Fruit fly (Drosophila melanogaster) whole organism, prepupa: ENCODE data around the gene CG15717.

Source experiments
- Blimp-1 ChIP-seq: fragments of 200-800 bp; sonication (Bioruptor generic); optimal IDR thresholded peaks from 3 replicates; lab custom pipeline; 2017; ENCODE audit warnings: missing biosample characterization, missing genetic modification characterization, mild to moderate bottlenecking, moderate library complexity, missing genetic modification reagents
- CG10669 ChIP-seq: fragments of 200-800 bp; sonication (Bioruptor generic); optimal IDR thresholded peaks from 3 replicates; lab custom pipeline; 2018; ENCODE audit warnings: missing biosample characterization, mild to moderate bottlenecking, missing genetic modification characterization, moderate library complexity
- CG11294 ChIP-seq: fragments of 200-800 bp; sonication (Bioruptor generic); IDR thresholded peaks from 2 replicates; pipeline ENCODE4 v1.3.6; 2022; ENCODE audit warnings: missing biosample characterization, missing genetic modification characterization
- CG11762 ChIP-seq: fragments of 200-800 bp; sonication (Bioruptor generic); optimal IDR thresholded peaks from 3 replicates; lab custom pipeline; 2016; ENCODE audit warnings: missing biosample characterization, missing genetic modification characterization; ENCODE audit not compliant: insufficient read depth
- CG11902 ChIP-seq: fragments of 200-800 bp; sonication (Bioruptor generic); optimal IDR thresholded peaks from 3 replicates; lab custom pipeline; 2016; ENCODE audit warnings: missing biosample characterization, missing genetic modification characterization
- CG15336 ChIP-seq: fragments of 200-800 bp; sonication (Bioruptor generic); IDR thresholded peaks from 2 replicates; pipeline ENCODE4 v1.3.6; 2022; ENCODE audit warnings: missing biosample characterization, missing genetic modification characterization
- CG1621 ChIP-seq: fragments of 200-800 bp; sonication (Bioruptor generic); optimal IDR thresholded peaks from 3 replicates; lab custom pipeline; 2018; ENCODE audit warnings: missing biosample characterization, mild to moderate bottlenecking, missing genetic modification characterization
- CG31627 ChIP-seq: fragments of 200-800 bp; sonication (Bioruptor generic); optimal IDR thresholded peaks from 3 replicates; lab custom pipeline; 2016; ENCODE audit warnings: missing biosample characterization, missing genetic modification characterization
- CG32006 ChIP-seq: fragments of 200-800 bp; sonication (Bioruptor generic); optimal IDR thresholded peaks from 3 replicates; lab custom pipeline; 2017; ENCODE audit warnings: missing biosample characterization, mild to moderate bottlenecking, missing genetic modification characterization
- CG34406 ChIP-seq: fragments of 200-800 bp; sonication (Bioruptor generic); optimal IDR thresholded peaks from 3 replicates; lab custom pipeline; 2016; ENCODE audit warnings: missing biosample characterization, missing genetic modification characterization
- CG6163 ChIP-seq: fragments of 200-800 bp; sonication (Bioruptor generic); IDR thresholded peaks from 3 replicates; pipeline ENCODE4 v1.3.6; 2022; ENCODE audit warnings: missing biosample characterization, missing genetic modification characterization
- CG6276 ChIP-seq: fragments of 200-800 bp; sonication (Bioruptor generic); optimal IDR thresholded peaks from 2 replicates; lab custom pipeline; 2017; ENCODE audit warnings: missing biosample characterization, mild to moderate bottlenecking, missing genetic modification characterization
- CG6792 ChIP-seq: fragments of 200-800 bp; sonication (Bioruptor generic); optimal IDR thresholded peaks from 3 replicates; lab custom pipeline; 2016; ENCODE audit warnings: missing biosample characterization, missing genetic modification characterization
- CG7368 ChIP-seq: fragments of 200-800 bp; sonication (Bioruptor generic); optimal IDR thresholded peaks from 3 replicates; lab custom pipeline; 2016; ENCODE audit warnings: missing biosample characterization, missing genetic modification characterization
- CG8119 ChIP-seq: fragments of 200-800 bp; sonication (Bioruptor generic); IDR thresholded peaks from 3 replicates; pipeline ENCODE4 v1.3.6; 2022; ENCODE audit warnings: missing biosample characterization, missing genetic modification characterization
- CG8632 ChIP-seq: fragments of 200-800 bp; sonication (Bioruptor generic); optimal IDR thresholded peaks from 3 replicates; lab custom pipeline; 2016; ENCODE audit warnings: missing biosample characterization, missing genetic modification characterization
- CG9139 ChIP-seq: fragments of 200-800 bp; sonication (Bioruptor generic); optimal IDR thresholded peaks from 3 replicates; lab custom pipeline; 2017; ENCODE audit warnings: missing biosample characterization, mild to moderate bottlenecking, missing genetic modification characterization
- Eip75B ChIP-seq: fragments of 200-800 bp; sonication (Bioruptor generic); optimal IDR thresholded peaks from 3 replicates; lab custom pipeline; 2016; ENCODE audit warnings: missing biosample characterization, missing genetic modification characterization
- Eip78C ChIP-seq: fragments of 200-800 bp; sonication (Bioruptor generic); peaks from one replicate; lab custom pipeline; 2016; ENCODE audit warnings: missing biosample characterization, missing genetic modification characterization
- Eip93F ChIP-seq: fragments of 200-800 bp; sonication (Bioruptor generic); optimal IDR thresholded peaks from 2 replicates; lab custom pipeline; 2016; ENCODE audit warnings: missing biosample characterization, mild to moderate bottlenecking, missing genetic modification characterization
- Ets21C ChIP-seq: fragments of 200-800 bp; sonication (Bioruptor generic); optimal IDR thresholded peaks from 3 replicates; lab custom pipeline; 2016; ENCODE audit warnings: missing biosample characterization, missing genetic modification characterization
- Gug ChIP-seq: fragments of 200-800 bp; sonication (Bioruptor generic); IDR thresholded peaks from 2 replicates; pipeline ENCODE4 v1.3.6; 2022; ENCODE audit warnings: missing biosample characterization, missing genetic modification characterization
- Hr38 ChIP-seq: sonication (Bioruptor generic); optimal IDR thresholded peaks from 2 replicates; lab custom pipeline; 2016; ENCODE audit warnings: missing biosample characterization, missing genetic modification characterization
- Hr39 ChIP-seq: fragments of 200-800 bp; sonication (Bioruptor generic); optimal IDR thresholded peaks from 2 replicates; lab custom pipeline; 2016; ENCODE audit warnings: missing biosample characterization, missing genetic modification characterization
- Hr4 ChIP-seq: fragments of 200-800 bp; sonication (Bioruptor generic); optimal IDR thresholded peaks from 3 replicates; lab custom pipeline; 2016; ENCODE audit warnings: missing biosample characterization, missing genetic modification characterization
- Met ChIP-seq: fragments of 200-800 bp; sonication (Bioruptor generic); optimal IDR thresholded peaks from 3 replicates; lab custom pipeline; 2016; ENCODE audit warnings: missing biosample characterization, missing genetic modification characterization
- OdsH ChIP-seq: fragments of 200-800 bp; sonication (Bioruptor generic); optimal IDR thresholded peaks from 3 replicates; lab custom pipeline; 2016; ENCODE audit warnings: missing biosample characterization, missing genetic modification characterization
- Sox102F ChIP-seq: fragments of 200-800 bp; sonication (Bioruptor generic); optimal IDR thresholded peaks from 2 replicates; lab custom pipeline; 2016; ENCODE audit warnings: missing biosample characterization, mild to moderate bottlenecking, missing genetic modification characterization
- Sox14 ChIP-seq: fragments of 200-800 bp; sonication (Bioruptor generic); optimal IDR thresholded peaks from 3 replicates; lab custom pipeline; 2016; ENCODE audit warnings: missing biosample characterization, missing genetic modification characterization
- Sox15 ChIP-seq: fragments of 200-800 bp; sonication (Bioruptor generic); optimal IDR thresholded peaks from 3 replicates; lab custom pipeline; 2016; ENCODE audit warnings: missing biosample characterization, missing genetic modification characterization
- acj6 ChIP-seq: fragments of 200-800 bp; sonication (Bioruptor generic); optimal IDR thresholded peaks from 3 replicates; lab custom pipeline; 2016; ENCODE audit warnings: missing biosample characterization, missing genetic modification characterization
- cyc ChIP-seq: fragments of 200-800 bp; sonication (Bioruptor generic); optimal IDR thresholded peaks from 3 replicates; lab custom pipeline; 2016; ENCODE audit warnings: missing biosample characterization, missing genetic modification characterization
- dac ChIP-seq: fragments of 200-800 bp; sonication (Bioruptor generic); optimal IDR thresholded peaks from 2 replicates; lab custom pipeline; 2017; ENCODE audit warnings: missing biosample characterization, mild to moderate bottlenecking, missing genetic modification characterization
- dsx ChIP-seq: fragments of 200-800 bp; optimal IDR thresholded peaks from 3 replicates; lab custom pipeline; 2019; ENCODE audit warnings: missing biosample characterization, mild to moderate bottlenecking, missing genetic modification characterization, moderate library complexity; ENCODE audit not compliant: poor library complexity, severe bottlenecking
- esn ChIP-seq: fragments of 200-800 bp; sonication (Bioruptor generic); optimal IDR thresholded peaks from 2 replicates; lab custom pipeline; 2016; ENCODE audit warnings: missing biosample characterization, mild to moderate bottlenecking, missing genetic modification characterization, moderate library complexity
- fd59A ChIP-seq: fragments of 200-800 bp; sonication (Bioruptor generic); optimal IDR thresholded peaks from 2 replicates; lab custom pipeline; 2017; ENCODE audit warnings: missing biosample characterization, mild to moderate bottlenecking, missing genetic modification characterization, missing genetic modification reagents
- fkh ChIP-seq: fragments of 200-800 bp; sonication (Bioruptor generic); optimal IDR thresholded peaks from 3 replicates; lab custom pipeline; 2017; ENCODE audit warnings: missing biosample characterization, mild to moderate bottlenecking, missing genetic modification characterization, moderate library complexity
- lz ChIP-seq: fragments of 200-800 bp; sonication (Bioruptor generic); optimal IDR thresholded peaks from 3 replicates; lab custom pipeline; 2016; ENCODE audit warnings: missing biosample characterization, missing genetic modification characterization
- net ChIP-seq: fragments of 200-800 bp; sonication (Bioruptor generic); optimal IDR thresholded peaks from 3 replicates; lab custom pipeline; 2016; ENCODE audit warnings: missing biosample characterization, missing genetic modification characterization
- pdm3 ChIP-seq: fragments of 200-800 bp; sonication (Bioruptor generic); optimal IDR thresholded peaks from 3 replicates; lab custom pipeline; 2016; ENCODE audit warnings: missing biosample characterization, missing genetic modification characterization
- salr ChIP-seq, 2 experiments: fragments of 200-800 bp; sonication (Bioruptor generic); optimal IDR thresholded peaks; 3 replicates each; lab custom pipeline; 2016 to 2018; ENCODE audit warnings: missing biosample characterization in 2 of 2, missing genetic modification characterization in 2 of 2, mild to moderate bottlenecking in 1 of 2
- spab ChIP-seq: fragments of 200-800 bp; sonication (Bioruptor generic); optimal IDR thresholded peaks from 2 replicates; lab custom pipeline; 2017; ENCODE audit warnings: missing biosample characterization, mild to moderate bottlenecking, missing genetic modification characterization, missing genetic modification reagents
- ss ChIP-seq, 2 experiments: fragments of 200-800 bp; sonication (Bioruptor generic); optimal IDR thresholded peaks; 2 replicates in 1 of 2; 3 replicates in 1 of 2; lab custom pipeline; 2017 to 2018; ENCODE audit warnings: mild to moderate bottlenecking in 2 of 2, missing biosample characterization in 2 of 2, missing genetic modification characterization in 2 of 2, moderate library complexity in 1 of 2
- svp ChIP-seq: fragments of 200-800 bp; sonication (Bioruptor generic); peaks from one replicate; lab custom pipeline; 2016; ENCODE audit warnings: missing biosample characterization, missing genetic modification characterization
- topi ChIP-seq: fragments of 200-800 bp; sonication (Bioruptor generic); optimal IDR thresholded peaks from 3 replicates; lab custom pipeline; 2016; ENCODE audit warnings: missing biosample characterization, missing genetic modification characterization
- vri ChIP-seq: fragments of 200-800 bp; sonication (Bioruptor generic); optimal IDR thresholded peaks from 3 replicates; lab custom pipeline; 2016; ENCODE audit warnings: missing biosample characterization, mild to moderate bottlenecking, missing genetic modification characterization

The CG15717 gene

dm6 chrX:13135702-13136101, 7.0 kb downstream of the CG15717 start (continued):
- no peak for TF ChIP-seq Blimp-1 (GFP tag; lab: Kevin White, UChicago)
- TF ChIP-seq esn (GFP tag; lab: Kevin White, UChicago), result peak; percentile 56
- peak; percentile 41 for TF ChIP-seq CG6792
- TF ChIP-seq Met (GFP tag; lab: Kevin White, UChicago), result peak; percentile 56
- no peak for TF ChIP-seq CG1621 (tag; lab: Kevin White, UChicago)
- no peak for TF ChIP-seq fd59A (GFP tag; lab: Kevin White, UChicago)
- peak; percentile 30 for TF ChIP-seq Eip75B (GFP tag; lab: Kevin White, UChicago)

dm6 chrX:13136939-13137697, 8.4 kb downstream of the CG15717 start:
- TF ChIP-seq Blimp-1 (GFP tag; lab: Kevin White, UChicago) (peak; percentile 94), CG34406 (GFP tag; lab: Kevin White, UChicago) (peak; percentile 67), salr (GFP tag; optimal IDR thresholded peaks at IDR 0.05; lab: Kevin White, UChicago) (no peak), CG32006 (GFP tag; lab: Kevin White, UChicago) (peak; percentile 49), pdm3 (GFP tag; lab: Kevin White, UChicago) (peak; percentile 6), CG8119 (peak; percentile 65; the same call in 2 of the 3 replicates), net (peak; percentile 51), CG15336 (GFP tag; lab: Robert Waterston, UW) (peak; percentile 69), CG9139 (peak; percentile 46), Hr38 (GFP tag; lab: Kevin White, UChicago) (no peak), ss (GFP tag; optimal IDR thresholded peaks at IDR 0.05; lab: Kevin White, UChicago) (peak; percentile 78 to 83), CG6792 (peak; percentile 62), topi (GFP tag; lab: Kevin White, UChicago) (peak; percentile 81), fd59A (GFP tag; lab: Kevin White, UChicago) (peak; percentile 16), svp (GFP tag; lab: Kevin White, UChicago) (peak; percentile 95), CG1621 (tag; lab: Kevin White, UChicago) (peak; percentile 26), CG6163 (peak; percentile 86), Hr39 (GFP tag; lab: Kevin White, UChicago) (peak; percentile 38), esn (GFP tag; lab: Kevin White, UChicago) (peak; percentile 70), CG11294 (GFP tag; lab: Robert Waterston, UW) (0 out of 2 replicates have a peak, but pooled peaks have one; percentile 8), Eip78C (peak; percentile 95), dsx (GFP tag; lab: Kevin White, UChicago) (peak; percentile 45), Ets21C (peak; percentile 10), CG31627 (GFP tag; lab: Kevin White, UChicago) (peak; percentile 40), spab (peak; percentile 8), OdsH (GFP tag; lab: Kevin White, UChicago) (peak; percentile 61), CG8632 (GFP tag; lab: Kevin White, UChicago) (peak; percentile 75), acj6 (GFP tag; lab: Kevin White, UChicago) (peak; percentile 86), Met (GFP tag; lab: Kevin White, UChicago) (peak; percentile 84), Sox102F (GFP tag; lab: Kevin White, UChicago) (peak; percentile 56), cyc (peak; percentile 49), CG11762 (peak; percentile 29), CG6276 (GFP tag; lab: Kevin White, UChicago) (peak; percentile 24), Hr4 (peak; percentile 37), vri (GFP tag; lab: Kevin White, UChicago) (peak; percentile 47), CG10669 (peak; percentile 3), dac (GFP tag; lab: Kevin White, UChicago) (no peak), Sox15 (GFP tag; lab: Kevin White, UChicago) (peak; percentile 33), CG11902 (peak; percentile 58), Gug (0 out of 2 replicates have a peak, but pooled peaks have one; percentile 16), fkh (GFP tag; lab: Kevin White, UChicago) (no peak), Eip93F (GFP tag; lab: Kevin White, UChicago) (peak; percentile 83), lz (peak; percentile 86), CG7368 (GFP tag; lab: Kevin White, UChicago) (peak; percentile 44), Sox14 (GFP tag; lab: Kevin White, UChicago) (peak; percentile 31), Eip75B (GFP tag; lab: Kevin White, UChicago) (peak; percentile 85)
